Worm (Caenorhabditis elegans): ENCODE results near the gene DH11.2.

- TF ChIP-seq ztf-29 (GFP tag; IDR thresholded peaks at IDR 0.05) (no peak), klf-2 (GFP tag; conservative IDR thresholded peaks at IDR 0.05) (no peak), med-1 (GFP tag; optimal IDR thresholded peaks at IDR 0.05; ENCODE audit: insufficient read depth) (no peak), tab-1 (GFP tag; IDR thresholded peaks at IDR 0.05) (no peak)
Measured at ce11 chrII:8050477-8050876, 37.9 kb downstream of the DH11.2 start, which contains the start of gene mtre-1.
